Worm (Caenorhabditis elegans) whole organism, young adult: ENCODE data around the gene clec-45.

Experiments
- B0035.1 ChIP-seq: sonication (generic microtip); optimal IDR thresholded peaks from 2 replicates; lab custom pipeline; 2016; ENCODE audit warnings: missing genetic modification characterization, mild to moderate bottlenecking, missing compliant biosample characterization, missing genotype, missing genetic modification reagents
- B0261.1 ChIP-seq: sonication (generic microtip); optimal IDR thresholded peaks from 2 replicates; lab custom pipeline; 2016; ENCODE audit warnings: mild to moderate bottlenecking, missing genetic modification characterization, moderate library complexity, missing compliant biosample characterization
- C17E4.6 ChIP-seq: fragments of 200-800 bp; sonication (Bioruptor generic); IDR thresholded peaks from 2 replicates; pipeline ENCODE4 v1.3.6; 2022; ENCODE audit warnings: missing genetic modification reagents, missing genetic modification characterization, missing compliant biosample characterization
- F57A8.1 ChIP-seq: fragments of 200-800 bp; sonication (Bioruptor generic); optimal IDR thresholded peaks from 2 replicates; lab custom pipeline; 2018; ENCODE audit warnings: mild to moderate bottlenecking, missing genetic modification characterization, moderate library complexity, missing compliant biosample characterization
- akir-1 ChIP-seq: fragments of 200-800 bp; sonication (Bioruptor generic); optimal IDR thresholded peaks from 2 replicates; lab custom pipeline; 2018; ENCODE audit warnings: mild to moderate bottlenecking, missing genetic modification characterization, moderate library complexity, missing compliant biosample characterization
- aptf-2 ChIP-seq: fragments of 200-800 bp; sonication (Bioruptor generic); conservative IDR thresholded peaks from 2 replicates; pipeline ENCODE4 v1.3.6; 2022; ENCODE audit warnings: missing genetic modification reagents, missing genetic modification characterization, missing compliant biosample characterization
- athp-1 ChIP-seq: sonication (generic microtip); optimal IDR thresholded peaks from 2 replicates; lab custom pipeline; 2017; ENCODE audit warnings: mild to moderate bottlenecking, missing genetic modification characterization, missing compliant biosample characterization
- attf-5 ChIP-seq: fragments of 200-800 bp; sonication (Bioruptor generic); optimal IDR thresholded peaks from 2 replicates; lab custom pipeline; 2018; ENCODE audit warnings: mild to moderate bottlenecking, missing genetic modification characterization, missing compliant biosample characterization
- ceh-27 ChIP-seq: fragments of 200-800 bp; sonication (Bioruptor generic); optimal IDR thresholded peaks from 2 replicates; lab custom pipeline; 2018; ENCODE audit warnings: mild to moderate bottlenecking, missing genetic modification characterization, moderate library complexity, missing compliant biosample characterization
- ceh-40 ChIP-seq: fragments of 200-800 bp; sonication (Bioruptor generic); IDR thresholded peaks from 2 replicates; pipeline ENCODE4 v1.3.6; 2022; ENCODE audit warnings: missing genetic modification characterization, missing compliant biosample characterization
- chd-7 ChIP-seq: sonication (generic microtip); optimal IDR thresholded peaks from 2 replicates; lab custom pipeline; 2016; ENCODE audit warnings: mild to moderate bottlenecking, missing genetic modification characterization, moderate library complexity, missing compliant biosample characterization
- dpl-1 ChIP-seq: fragments of 150-350 bp; optimal IDR thresholded peaks from 2 replicates; lab custom pipeline; 2014; ENCODE audit warnings: missing biosample characterization, missing genetic modification reagents, missing genetic modification characterization
- efl-1 ChIP-seq: fragments of 150-350 bp; optimal IDR thresholded peaks from 2 replicates; lab custom pipeline; 2014; ENCODE audit warnings: missing biosample characterization, missing genetic modification reagents, missing genetic modification characterization
- fkh-3 ChIP-seq: sonication (generic microtip); optimal IDR thresholded peaks from 2 replicates; lab custom pipeline; 2016; ENCODE audit warnings: mild to moderate bottlenecking, missing genetic modification characterization, missing compliant biosample characterization
- hlh-26 ChIP-seq: fragments of 200-800 bp; sonication (Bioruptor generic); conservative IDR thresholded peaks from 2 replicates; pipeline ENCODE4 v1.3.6; 2022; ENCODE audit warnings: missing genetic modification reagents, missing genetic modification characterization, missing compliant biosample characterization
- hrde-1 ChIP-seq: sonication (generic microtip); optimal IDR thresholded peaks from 2 replicates; lab custom pipeline; 2016; ENCODE audit warnings: missing genetic modification characterization, mild to moderate bottlenecking, missing compliant biosample characterization, moderate library complexity, missing genotype, missing genetic modification reagents, borderline replicate concordance
- lag-1 ChIP-seq: fragments of 200-800 bp; sonication (Bioruptor generic); IDR thresholded peaks from 2 replicates; pipeline ENCODE4 v1.3.6; 2022; ENCODE audit warnings: missing genetic modification reagents, missing genetic modification characterization, missing compliant biosample characterization
- lin-35 ChIP-seq, 3 experiments: fragments of 150-350 bp in 2 of 3; sonication (generic microtip) in 1 of 3; optimal IDR thresholded peaks; 2 replicates each; lab custom pipeline; 2014 to 2018; ENCODE audit warnings: missing biosample characterization in 3 of 3, missing genetic modification characterization in 3 of 3, missing genetic modification reagents in 3 of 3
- lsy-27 ChIP-seq: sonication (generic microtip); optimal IDR thresholded peaks from 2 replicates; lab custom pipeline; 2017; ENCODE audit warnings: missing genetic modification characterization, mild to moderate bottlenecking, missing compliant biosample characterization, antibody characterized with exemption, missing genotype, borderline replicate concordance; ENCODE audit not compliant: insufficient read depth
- madf-6 ChIP-seq: fragments of 200-800 bp; sonication (Bioruptor generic); IDR thresholded peaks from 2 replicates; pipeline ENCODE4 v1.3.6; 2022; ENCODE audit warnings: missing genetic modification reagents, missing genetic modification characterization, missing compliant biosample characterization
- madf-8 ChIP-seq: fragments of 200-800 bp; sonication (Bioruptor generic); conservative IDR thresholded peaks from 2 replicates; pipeline ENCODE4 v1.3.6; 2022; ENCODE audit warnings: missing genetic modification reagents, missing genetic modification characterization, missing compliant biosample characterization
- mel-28 ChIP-seq: sonication (generic microtip); optimal IDR thresholded peaks from 2 replicates; lab custom pipeline; 2016; ENCODE audit warnings: borderline replicate concordance, mild to moderate bottlenecking, missing genetic modification characterization, missing compliant biosample characterization
- mes-4 ChIP-seq: sonication (generic microtip); optimal IDR thresholded peaks from 2 replicates; lab custom pipeline; 2016; ENCODE audit warnings: missing genotype, missing genetic modification characterization, missing compliant biosample characterization
- nfyb-1 ChIP-seq: fragments of 200-800 bp; sonication (Bioruptor generic); IDR thresholded peaks from 2 replicates; pipeline ENCODE4 v1.3.6; 2022; ENCODE audit warnings: missing genetic modification reagents, missing genetic modification characterization, missing compliant biosample characterization
- nhr-80 ChIP-seq: sonication (generic microtip); optimal IDR thresholded peaks from 2 replicates; lab custom pipeline; 2016; ENCODE audit warnings: missing genetic modification characterization, missing compliant biosample characterization
- nhr-90 ChIP-seq: sonication (generic microtip); optimal IDR thresholded peaks from 2 replicates; lab custom pipeline; 2016; ENCODE audit warnings: missing genotype, mild to moderate bottlenecking, missing genetic modification characterization, missing compliant biosample characterization
- rcor-1 ChIP-seq: fragments of 200-800 bp; sonication (Bioruptor generic); IDR thresholded peaks from 2 replicates; pipeline ENCODE4 v1.3.6; 2022; ENCODE audit warnings: missing genetic modification reagents, missing genetic modification characterization, missing compliant biosample characterization
- rec-8 ChIP-seq, 2 experiments: sonication (generic microtip); optimal IDR thresholded peaks; 2 replicates each; lab custom pipeline; 2016; ENCODE audit warnings: mild to moderate bottlenecking in 2 of 2, missing genetic modification characterization in 2 of 2, missing genetic modification reagents in 2 of 2, missing genotype in 2 of 2, missing biosample characterization in 1 of 2, missing compliant biosample characterization in 1 of 2, moderate library complexity in 1 of 2
- sea-2 ChIP-seq: fragments of 200-800 bp; sonication (Bioruptor generic); IDR thresholded peaks from 2 replicates; pipeline ENCODE4 v1.3.6; 2022; ENCODE audit warnings: missing genetic modification characterization, missing compliant biosample characterization
- snpc-4 ChIP-seq, 5 experiments: fragments of 150-350 bp in 1 of 5; sonication (generic microtip) in 4 of 5; optimal IDR thresholded peaks; 2 replicates each; lab custom pipeline; 2014 to 2018; ENCODE audit warnings: missing genetic modification characterization in 5 of 5, missing biosample characterization in 3 of 5, antibody characterized with exemption in 2 of 5, mild to moderate bottlenecking in 2 of 5, missing compliant biosample characterization in 2 of 5, missing genotype in 2 of 5, moderate library complexity in 2 of 5, missing genetic modification reagents in 1 of 5
- tbx-9 ChIP-seq: sonication (generic microtip); optimal IDR thresholded peaks from 2 replicates; lab custom pipeline; 2016; ENCODE audit warnings: borderline replicate concordance, missing genetic modification characterization, inconsistent platforms, missing compliant biosample characterization
- tlf-1 ChIP-seq: fragments of 200-800 bp; sonication (Bioruptor generic); optimal IDR thresholded peaks from 2 replicates; lab custom pipeline; 2018; ENCODE audit warnings: mild to moderate bottlenecking, missing genetic modification characterization, missing compliant biosample characterization
- ztf-18 ChIP-seq: sonication (generic microtip); optimal IDR thresholded peaks from 2 replicates; lab custom pipeline; 2016; ENCODE audit warnings: missing genotype, mild to moderate bottlenecking, missing genetic modification characterization, missing compliant biosample characterization
- ztf-3 ChIP-seq: fragments of 200-800 bp; sonication (Bioruptor generic); optimal IDR thresholded peaks from 2 replicates; lab custom pipeline; 2018; ENCODE audit warnings: mild to moderate bottlenecking, missing genetic modification characterization, missing compliant biosample characterization

Gene clec-45

ce11 chrV:7600149-7600548 is 37.8 kb upstream of the clec-45 start, which contains the start of gene C50E3.9:
C50E3.9 (minus strand) TSS chrV:7600249.
- TF ChIP-seq mes-4 (tag; lab: Kevin White, UChicago) (no peak), chd-7 (tag; lab: Kevin White, UChicago) (no peak), nhr-90 (tag; lab: Kevin White, UChicago) (no peak), snpc-4 (GFP tag; optimal IDR thresholded peaks at IDR 0.05; lab: Kevin White, UChicago) (no peak), snpc-4 (tag; optimal IDR thresholded peaks at IDR 0.05; lab: Kevin White, UChicago) (no peak), athp-1 (tag; lab: Kevin White, UChicago) (no peak), lsy-27 (tag; lab: Kevin White, UChicago) (no peak), F57A8.1 (GFP tag; lab: Kevin White, UChicago) (no peak), B0261.1 (tag; lab: Kevin White, UChicago) (no peak), lin-35 (GFP tag; optimal IDR thresholded peaks at IDR 0.05; lab: Kevin White, UChicago) (no peak), aptf-2 (GFP tag; lab: Robert Waterston, UW) (no peak), rcor-1 (GFP tag; lab: Robert Waterston, UW) (no peak), tbx-9 (tag; lab: Kevin White, UChicago) (no peak), rec-8 (tag; optimal IDR thresholded peaks at IDR 0.05; lab: Kevin White, UChicago) (no peak), C17E4.6 (no peak)

DNA sequence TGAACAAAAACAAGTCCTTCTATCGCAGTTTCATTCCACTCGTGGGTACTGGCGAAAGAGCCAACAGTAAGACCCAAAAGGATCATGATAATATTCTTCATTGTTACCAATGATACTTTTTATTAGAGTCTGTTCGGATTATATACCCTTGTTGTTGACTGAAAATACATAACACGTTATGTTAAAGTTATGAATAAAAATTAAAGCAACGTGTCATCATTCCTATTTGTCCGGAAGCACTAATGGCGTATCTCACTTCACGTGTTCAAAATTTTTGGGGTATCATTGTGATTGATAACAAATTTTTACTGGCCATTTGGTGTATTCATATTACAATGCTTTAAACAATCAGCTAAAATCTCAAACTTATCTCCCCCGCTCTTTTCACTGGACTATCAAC is 36.5 kb upstream of the clec-45 start, which contains the start of gene scl-26:
scl-26 (minus strand) TSS at position 101 of the 400 bp plus-strand sequence.
- no peak for TF ChIP-seq nfyb-1 (GFP tag; lab: Robert Waterston, UW)
- no peak for TF ChIP-seq ztf-3 (GFP tag; lab: Kevin White, UChicago)
- TF ChIP-seq hlh-26 (GFP tag; lab: Robert Waterston, UW) = no peak
- TF ChIP-seq sea-2 = no peak

DNA sequence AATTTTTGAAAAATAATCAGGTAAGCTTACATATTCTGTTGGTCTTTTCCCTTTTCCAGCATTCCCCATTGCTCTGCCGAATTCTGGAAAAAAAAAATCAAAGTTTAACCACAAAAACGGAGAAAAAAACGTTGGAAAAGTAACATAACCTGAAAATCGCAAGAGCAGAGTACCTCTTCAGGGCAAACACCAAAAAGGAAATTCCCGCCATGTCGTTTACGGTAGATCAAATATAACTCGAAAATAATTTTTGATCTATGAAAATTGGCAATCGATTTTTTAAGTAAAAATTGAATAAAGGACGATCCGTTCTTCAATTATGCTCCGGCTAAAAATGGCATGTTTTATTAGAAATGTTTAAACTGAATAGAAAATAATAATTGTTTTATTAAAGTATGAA is 34.5 kb upstream of the clec-45 start, which contains the start of gene C50E3.11:
C50E3.11 (minus strand) TSS at position 83 of the 400 bp plus-strand sequence.
- no peak for TF ChIP-seq ztf-18 (tag; lab: Kevin White, UChicago)
- peak; percentile 86 for TF ChIP-seq efl-1 (GFP tag; lab: Kevin White, UChicago)
- TF ChIP-seq dpl-1 (GFP tag; lab: Kevin White, UChicago) = peak; percentile 28
- peak; percentile 26; the same call in 1 of the 2 replicates for TF ChIP-seq madf-8 (GFP tag; lab: Robert Waterston, UW)
- TF ChIP-seq madf-6 (GFP tag; lab: Robert Waterston, UW) = peak; percentile 84

- no peak for TF ChIP-seq akir-1
- no peak for TF ChIP-seq fkh-3
- no peak for TF ChIP-seq lag-1 (GFP tag; lab: Robert Waterston, UW)
- no peak for TF ChIP-seq mel-28 (tag; lab: Kevin White, UChicago)
- no peak for TF ChIP-seq ceh-40 (GFP tag; lab: Robert Waterston, UW)
- no peak for TF ChIP-seq rcor-1 (GFP tag; lab: Robert Waterston, UW)
- TF ChIP-seq attf-5 = no peak
- no peak for TF ChIP-seq ztf-18 (tag; lab: Kevin White, UChicago)
- no peak for TF ChIP-seq ceh-27 (GFP tag; lab: Kevin White, UChicago)
- no peak for TF ChIP-seq nhr-80 (tag; lab: Kevin White, UChicago)
- no peak for TF ChIP-seq hrde-1
- no peak for TF ChIP-seq B0035.1
- TF ChIP-seq tlf-1 (GFP tag; lab: Kevin White, UChicago) = no peak
Measured at ce11 chrV:7604858-7605257, 33.0 kb upstream of the clec-45 start, which contains the start of gene clec-213. clec-213 (plus strand) TSS chrV:7605158.
